Worm (Caenorhabditis elegans): ENCODE results near the gene ech-1.1.
A peak's percentile ranks its signal among the peaks of the same experiment; 100 is the strongest.

- no peak for TF ChIP-seq ccch-3 (GFP tag; optimal IDR thresholded peaks at IDR 0.05)
- TF ChIP-seq rcor-1 (GFP tag; IDR thresholded peaks at IDR 0.05) = peak; percentile 59; the same call in 1 of the 2 replicates
- TF ChIP-seq lin-40 (tag; optimal IDR thresholded peaks at IDR 0.05) = no peak
- peak; percentile 20 for TF ChIP-seq ztf-18 (tag; optimal IDR thresholded peaks at IDR 0.05)
- peak; percentile 75 for TF ChIP-seq lin-54 (GFP tag; optimal IDR thresholded peaks at IDR 0.05)
These were observed 34.0 kb upstream of the ech-1.1 start, which contains the start of gene cyb-3 for ce11 chrV:15395347-15395746.
